Worm (Caenorhabditis elegans): ENCODE measurements around the gene ZK418.6.

DNA sequence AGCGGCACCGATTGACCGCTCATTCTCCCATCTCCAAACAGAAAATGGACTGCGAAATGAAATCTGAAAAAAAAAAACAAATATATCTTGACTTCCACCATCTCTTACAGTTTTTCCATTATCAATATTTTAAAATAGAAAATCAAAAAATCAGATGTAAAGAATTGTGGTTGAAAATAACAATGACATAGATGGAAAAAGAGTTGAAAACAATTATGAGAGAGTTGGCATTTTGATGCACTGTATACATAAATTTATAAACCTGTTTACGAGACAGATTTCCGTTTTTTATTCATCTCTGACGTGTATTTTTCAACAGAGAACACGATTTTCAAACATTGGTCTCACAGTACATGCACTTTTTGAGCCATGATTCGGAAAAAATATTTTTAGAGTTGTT, 2.1 kb upstream of the ZK418.6 start, which contains the start of gene ZK418.7:
- TF ChIP-seq ztf-29 (GFP tag; IDR thresholded peaks at IDR 0.05): no peak
- TF ChIP-seq ztf-23 (GFP tag; IDR thresholded peaks at IDR 0.05): no peak
- no peak for TF ChIP-seq ref-1 (GFP tag; conservative IDR thresholded peaks at IDR 0.05)
- no peak for TF ChIP-seq tab-1 (GFP tag; IDR thresholded peaks at IDR 0.05)
- no peak for TF ChIP-seq klf-2 (GFP tag; conservative IDR thresholded peaks at IDR 0.05)
- TF ChIP-seq cog-1 (tag; optimal IDR thresholded peaks at IDR 0.05): no peak
- no peak for TF ChIP-seq T22C8.4 (GFP tag; IDR thresholded peaks at IDR 0.05)
- no peak for TF ChIP-seq flt-1 (GFP tag; IDR thresholded peaks at IDR 0.05)

Measured in whole organism, midembryonic.